Fruit fly (Drosophila melanogaster) whole organism, prepupa: Measurements from ENCODE around the gene CG13408.

Source experiments
- Blimp-1 ChIP-seq: fragments of 200-800 bp; sonication (Bioruptor generic); optimal IDR thresholded peaks from 3 replicates; lab custom pipeline; 2017; ENCODE audit warnings: missing biosample characterization, missing genetic modification characterization, mild to moderate bottlenecking, moderate library complexity, missing genetic modification reagents
- CG10631 ChIP-seq: fragments of 200-800 bp; sonication (Bioruptor generic); optimal IDR thresholded peaks from 2 replicates; lab custom pipeline; 2016; ENCODE audit warnings: missing biosample characterization, missing genetic modification characterization
- CG11294 ChIP-seq: fragments of 200-800 bp; sonication (Bioruptor generic); IDR thresholded peaks from 2 replicates; pipeline ENCODE4 v1.3.6; 2022; ENCODE audit warnings: missing biosample characterization, missing genetic modification characterization
- CG11902 ChIP-seq: fragments of 200-800 bp; sonication (Bioruptor generic); optimal IDR thresholded peaks from 3 replicates; lab custom pipeline; 2016; ENCODE audit warnings: missing biosample characterization, missing genetic modification characterization
- CG1621 ChIP-seq: fragments of 200-800 bp; sonication (Bioruptor generic); optimal IDR thresholded peaks from 3 replicates; lab custom pipeline; 2018; ENCODE audit warnings: missing biosample characterization, mild to moderate bottlenecking, missing genetic modification characterization
- CG16779 ChIP-seq: fragments of 200-800 bp; sonication (Bioruptor generic); optimal IDR thresholded peaks from 3 replicates; lab custom pipeline; 2017; ENCODE audit warnings: missing biosample characterization, mild to moderate bottlenecking, missing genetic modification characterization
- CG3032 ChIP-seq: fragments of 200-800 bp; optimal IDR thresholded peaks from 2 replicates; lab custom pipeline; 2019; ENCODE audit warnings: missing biosample characterization, mild to moderate bottlenecking, missing genetic modification characterization, moderate library complexity
- CG32006 ChIP-seq: fragments of 200-800 bp; sonication (Bioruptor generic); optimal IDR thresholded peaks from 3 replicates; lab custom pipeline; 2017; ENCODE audit warnings: missing biosample characterization, mild to moderate bottlenecking, missing genetic modification characterization
- CG34406 ChIP-seq: fragments of 200-800 bp; sonication (Bioruptor generic); optimal IDR thresholded peaks from 3 replicates; lab custom pipeline; 2016; ENCODE audit warnings: missing biosample characterization, missing genetic modification characterization
- CG6276 ChIP-seq: fragments of 200-800 bp; sonication (Bioruptor generic); optimal IDR thresholded peaks from 2 replicates; lab custom pipeline; 2017; ENCODE audit warnings: missing biosample characterization, mild to moderate bottlenecking, missing genetic modification characterization
- CG6792 ChIP-seq: fragments of 200-800 bp; sonication (Bioruptor generic); optimal IDR thresholded peaks from 3 replicates; lab custom pipeline; 2016; ENCODE audit warnings: missing biosample characterization, missing genetic modification characterization
- CG6808 ChIP-seq: fragments of 200-800 bp; sonication (Bioruptor generic); optimal IDR thresholded peaks from 3 replicates; lab custom pipeline; 2017; ENCODE audit warnings: missing biosample characterization, missing genetic modification characterization, mild to moderate bottlenecking, moderate library complexity, missing genetic modification reagents
- CG6854 ChIP-seq: fragments of 200-800 bp; sonication (Bioruptor generic); optimal IDR thresholded peaks from 2 replicates; lab custom pipeline; 2017; ENCODE audit warnings: missing biosample characterization, mild to moderate bottlenecking, missing genetic modification characterization
- CG7368 ChIP-seq: fragments of 200-800 bp; sonication (Bioruptor generic); optimal IDR thresholded peaks from 3 replicates; lab custom pipeline; 2016; ENCODE audit warnings: missing biosample characterization, missing genetic modification characterization
- CG8119 ChIP-seq: fragments of 200-800 bp; sonication (Bioruptor generic); IDR thresholded peaks from 3 replicates; pipeline ENCODE4 v1.3.6; 2022; ENCODE audit warnings: missing biosample characterization, missing genetic modification characterization
- CG8319 ChIP-seq: fragments of 200-800 bp; sonication (Bioruptor generic); optimal IDR thresholded peaks from 3 replicates; lab custom pipeline; 2016; ENCODE audit warnings: missing biosample characterization, missing genetic modification characterization
- CG9139 ChIP-seq: fragments of 200-800 bp; sonication (Bioruptor generic); optimal IDR thresholded peaks from 3 replicates; lab custom pipeline; 2017; ENCODE audit warnings: missing biosample characterization, mild to moderate bottlenecking, missing genetic modification characterization
- Ets21C ChIP-seq: fragments of 200-800 bp; sonication (Bioruptor generic); optimal IDR thresholded peaks from 3 replicates; lab custom pipeline; 2016; ENCODE audit warnings: missing biosample characterization, missing genetic modification characterization
- Ets96B ChIP-seq: fragments of 200-800 bp; optimal IDR thresholded peaks from 2 replicates; lab custom pipeline; 2019; ENCODE audit warnings: missing biosample characterization, mild to moderate bottlenecking, missing genetic modification characterization, moderate library complexity
- Gug ChIP-seq: fragments of 200-800 bp; sonication (Bioruptor generic); IDR thresholded peaks from 2 replicates; pipeline ENCODE4 v1.3.6; 2022; ENCODE audit warnings: missing biosample characterization, missing genetic modification characterization
- Hr38 ChIP-seq: sonication (Bioruptor generic); optimal IDR thresholded peaks from 2 replicates; lab custom pipeline; 2016; ENCODE audit warnings: missing biosample characterization, missing genetic modification characterization
- Hr39 ChIP-seq: fragments of 200-800 bp; sonication (Bioruptor generic); optimal IDR thresholded peaks from 2 replicates; lab custom pipeline; 2016; ENCODE audit warnings: missing biosample characterization, missing genetic modification characterization
- Hr4 ChIP-seq: fragments of 200-800 bp; sonication (Bioruptor generic); optimal IDR thresholded peaks from 3 replicates; lab custom pipeline; 2016; ENCODE audit warnings: missing biosample characterization, missing genetic modification characterization
- Lpt ChIP-seq: fragments of 200-800 bp; sonication (Bioruptor generic); optimal IDR thresholded peaks from 3 replicates; lab custom pipeline; 2016; ENCODE audit warnings: missing biosample characterization, missing genetic modification characterization
- OdsH ChIP-seq: fragments of 200-800 bp; sonication (Bioruptor generic); optimal IDR thresholded peaks from 3 replicates; lab custom pipeline; 2016; ENCODE audit warnings: missing biosample characterization, missing genetic modification characterization
- Smox ChIP-seq: fragments of 200-800 bp; sonication (Bioruptor generic); optimal IDR thresholded peaks from 3 replicates; lab custom pipeline; 2016; ENCODE audit warnings: missing biosample characterization, missing genetic modification characterization
- Sox102F ChIP-seq: fragments of 200-800 bp; sonication (Bioruptor generic); optimal IDR thresholded peaks from 2 replicates; lab custom pipeline; 2016; ENCODE audit warnings: missing biosample characterization, mild to moderate bottlenecking, missing genetic modification characterization
- Sox15 ChIP-seq: fragments of 200-800 bp; sonication (Bioruptor generic); optimal IDR thresholded peaks from 3 replicates; lab custom pipeline; 2016; ENCODE audit warnings: missing biosample characterization, missing genetic modification characterization
- achi ChIP-seq: fragments of 200-800 bp; sonication (Bioruptor generic); optimal IDR thresholded peaks from 3 replicates; lab custom pipeline; 2016; ENCODE audit warnings: missing biosample characterization, missing genetic modification characterization
- cyc ChIP-seq: fragments of 200-800 bp; sonication (Bioruptor generic); optimal IDR thresholded peaks from 3 replicates; lab custom pipeline; 2016; ENCODE audit warnings: missing biosample characterization, missing genetic modification characterization
- eg ChIP-seq: fragments of 200-800 bp; sonication (Bioruptor generic); IDR thresholded peaks from 3 replicates; pipeline ENCODE4 v1.3.6; 2022; ENCODE audit warnings: missing biosample characterization, missing genetic modification characterization
- esn ChIP-seq: fragments of 200-800 bp; sonication (Bioruptor generic); optimal IDR thresholded peaks from 2 replicates; lab custom pipeline; 2016; ENCODE audit warnings: missing biosample characterization, mild to moderate bottlenecking, missing genetic modification characterization, moderate library complexity
- fd59A ChIP-seq: fragments of 200-800 bp; sonication (Bioruptor generic); optimal IDR thresholded peaks from 2 replicates; lab custom pipeline; 2017; ENCODE audit warnings: missing biosample characterization, mild to moderate bottlenecking, missing genetic modification characterization, missing genetic modification reagents
- fd85E ChIP-seq: fragments of 200-800 bp; sonication (Bioruptor generic); optimal IDR thresholded peaks from 3 replicates; lab custom pipeline; 2016; ENCODE audit warnings: missing biosample characterization, missing genetic modification characterization
- fkh ChIP-seq: fragments of 200-800 bp; sonication (Bioruptor generic); optimal IDR thresholded peaks from 3 replicates; lab custom pipeline; 2017; ENCODE audit warnings: missing biosample characterization, mild to moderate bottlenecking, missing genetic modification characterization, moderate library complexity
- lz ChIP-seq: fragments of 200-800 bp; sonication (Bioruptor generic); optimal IDR thresholded peaks from 3 replicates; lab custom pipeline; 2016; ENCODE audit warnings: missing biosample characterization, missing genetic modification characterization
- pdm3 ChIP-seq: fragments of 200-800 bp; sonication (Bioruptor generic); optimal IDR thresholded peaks from 3 replicates; lab custom pipeline; 2016; ENCODE audit warnings: missing biosample characterization, missing genetic modification characterization
- salr ChIP-seq, 2 experiments: fragments of 200-800 bp; sonication (Bioruptor generic); optimal IDR thresholded peaks; 3 replicates each; lab custom pipeline; 2016 to 2018; ENCODE audit warnings: missing biosample characterization in 2 of 2, missing genetic modification characterization in 2 of 2, mild to moderate bottlenecking in 1 of 2
- vri ChIP-seq: fragments of 200-800 bp; sonication (Bioruptor generic); optimal IDR thresholded peaks from 3 replicates; lab custom pipeline; 2016; ENCODE audit warnings: missing biosample characterization, mild to moderate bottlenecking, missing genetic modification characterization

Gene CG13408

DNA sequence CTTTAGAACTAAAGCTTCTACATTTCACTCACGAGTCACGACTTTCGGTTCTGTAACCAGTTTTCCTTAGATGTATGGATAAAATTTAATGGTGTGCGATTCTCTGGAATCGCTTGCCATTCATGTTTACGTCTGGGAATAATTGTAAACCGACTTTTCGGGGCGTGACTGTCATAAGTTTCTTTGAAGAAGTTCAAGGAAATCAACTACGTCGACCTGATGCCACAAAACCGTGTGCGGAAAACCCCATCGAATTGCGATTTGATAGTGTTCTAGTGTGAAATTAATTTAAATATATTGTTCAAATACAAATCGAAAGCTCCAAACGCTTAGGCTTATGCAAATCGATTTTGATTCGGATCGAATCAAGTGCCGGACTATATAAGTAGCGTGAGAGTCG, 6.6 kb downstream of the CG13408 start, which contains the start of gene BomBc3:
Gene BomBc3 (plus strand): TSS at position 301 of the 400 bp plus-strand sequence.
- no peak for TF ChIP-seq Ets96B (tag; lab: Kevin White, UChicago)
- no peak for TF ChIP-seq OdsH (GFP tag; lab: Kevin White, UChicago)
- no peak for TF ChIP-seq Ets21C (GFP tag; lab: Kevin White, UChicago)
- TF ChIP-seq CG16779 (tag; lab: Kevin White, UChicago): no peak
- TF ChIP-seq achi (GFP tag; lab: Kevin White, UChicago): no peak
- TF ChIP-seq, all 60 proteins: peak for 0

DNA sequence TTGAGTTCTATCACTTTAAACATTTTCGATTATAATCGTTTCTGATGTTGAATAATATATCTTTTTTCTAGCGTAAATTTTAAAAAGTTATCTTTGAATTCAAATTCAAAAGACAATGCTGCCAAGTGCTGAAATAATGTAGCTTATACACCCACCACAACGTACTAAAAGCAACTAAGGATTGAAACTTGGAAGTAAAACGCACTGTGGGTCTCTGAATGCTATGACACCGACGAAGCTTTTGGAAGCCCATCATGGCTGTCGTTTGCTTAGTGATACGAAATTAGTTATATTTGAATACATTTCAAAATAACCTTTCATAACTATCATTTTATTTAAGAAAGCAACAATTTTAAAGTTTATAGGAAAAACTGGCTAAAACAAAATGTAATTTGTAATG, 13.8 kb downstream of the CG13408 start:
- no peak for TF ChIP-seq CG3032 (tag; lab: Kevin White, UChicago)
- TF ChIP-seq CG6808 (GFP tag; lab: Kevin White, UChicago): peak; percentile 99
- TF ChIP-seq CG32006: no peak
- TF ChIP-seq vri: no peak

DNA sequence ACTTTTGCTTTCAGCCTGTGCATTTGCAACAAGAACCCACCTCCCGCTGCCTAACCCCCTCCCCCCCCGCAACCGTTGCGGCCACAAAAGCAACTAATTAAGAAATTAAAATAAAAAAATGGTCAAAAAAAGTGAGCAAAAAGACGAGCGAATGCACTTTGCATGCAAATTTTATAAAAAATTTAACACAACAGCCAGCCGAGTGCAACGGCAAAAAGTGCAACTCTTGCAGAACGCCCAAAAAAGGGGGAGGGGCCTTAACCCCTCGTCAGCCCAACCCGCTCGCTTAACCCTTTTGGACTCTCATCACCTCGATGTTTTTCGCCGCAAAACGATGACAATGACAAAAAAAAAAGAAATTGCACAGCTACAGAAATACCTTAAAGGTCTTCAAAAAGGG, 16.7 kb downstream of the CG13408 start:
- no peak for TF ChIP-seq CG10631
- no peak for TF ChIP-seq salr (GFP tag; optimal IDR thresholded peaks at IDR 0.05; lab: Kevin White, UChicago)
- no peak for TF ChIP-seq CG6792
- TF ChIP-seq CG8319 (GFP tag; lab: Kevin White, UChicago): no peak
- no peak for TF ChIP-seq CG3032 (tag; lab: Kevin White, UChicago)
- no peak for TF ChIP-seq CG8119 (GFP tag; lab: Robert Waterston, UW)

DNA sequence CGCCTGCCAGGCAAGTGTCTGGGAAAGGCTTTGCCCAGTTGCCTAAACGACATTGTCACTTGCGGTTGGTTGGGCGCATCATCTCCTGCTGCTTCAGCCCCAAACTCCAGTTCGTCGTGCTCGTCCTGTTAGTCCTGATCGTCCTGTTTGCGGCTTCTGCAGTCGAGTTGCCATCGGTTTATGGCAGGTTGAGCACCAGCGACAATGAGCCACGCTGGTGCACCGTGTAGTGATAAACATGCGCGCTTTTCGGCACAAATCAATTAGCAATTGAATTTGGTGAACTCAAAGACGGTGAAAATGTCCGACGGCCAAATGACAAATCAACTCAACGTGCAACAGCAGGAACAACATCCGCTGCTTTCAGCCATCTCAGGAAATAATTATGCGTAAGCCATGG, 22.9 kb downstream of the CG13408 start, which contains the start of gene CG13407:
Gene CG13407 (plus strand): TSS at position 301 of the 400 bp plus-strand sequence.
- TF ChIP-seq CG8319 (GFP tag; lab: Kevin White, UChicago) (no peak), Sox15 (GFP tag; lab: Kevin White, UChicago) (no peak), fd59A (GFP tag; lab: Kevin White, UChicago) (no peak), CG6792 (no peak), Sox102F (GFP tag; lab: Kevin White, UChicago) (no peak), Ets21C (GFP tag; lab: Kevin White, UChicago) (no peak), CG6854 (GFP tag; lab: Kevin White, UChicago) (no peak), Hr39 (GFP tag; lab: Kevin White, UChicago) (no peak), fd85E (no peak), CG6808 (GFP tag; lab: Kevin White, UChicago) (no peak), esn (GFP tag; lab: Kevin White, UChicago) (no peak), CG8119 (GFP tag; lab: Robert Waterston, UW) (no peak), Hr38 (GFP tag; lab: Kevin White, UChicago) (no peak), CG7368 (no peak), CG32006 (no peak), pdm3 (GFP tag; lab: Kevin White, UChicago) (no peak), Hr4 (GFP tag; lab: Kevin White, UChicago) (no peak), CG10631 (no peak), Smox (GFP tag; lab: Kevin White, UChicago) (no peak), CG1621 (tag; lab: Kevin White, UChicago) (no peak)

DNA sequence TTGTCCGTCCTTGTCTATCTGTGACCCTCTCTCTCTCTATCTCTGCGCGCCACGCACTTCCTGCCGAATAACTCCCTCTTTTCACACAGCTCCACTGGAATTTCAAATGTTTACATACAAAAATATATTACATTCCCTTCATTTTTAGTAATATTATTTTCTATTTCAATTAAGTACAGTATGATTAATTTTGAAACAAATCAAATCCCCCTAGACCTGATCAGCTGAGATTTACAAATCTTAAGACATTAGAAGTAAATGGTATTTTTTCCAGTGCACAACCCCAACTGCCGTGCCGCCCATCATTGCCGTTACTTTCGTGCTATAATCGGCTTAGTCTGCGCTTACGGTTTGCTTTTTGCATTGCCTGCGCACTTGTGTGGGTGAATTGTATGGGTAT, 28.1 kb downstream of the CG13408 start:
- TF ChIP-seq CG11294 (GFP tag; lab: Robert Waterston, UW) (no peak), CG1621 (tag; lab: Kevin White, UChicago) (no peak), CG32006 (peak; percentile 5), Hr39 (GFP tag; lab: Kevin White, UChicago) (no peak), Sox15 (GFP tag; lab: Kevin White, UChicago) (no peak), Ets96B (tag; lab: Kevin White, UChicago) (no peak), salr (GFP tag; optimal IDR thresholded peaks at IDR 0.05; lab: Kevin White, UChicago) (no peak)

DNA sequence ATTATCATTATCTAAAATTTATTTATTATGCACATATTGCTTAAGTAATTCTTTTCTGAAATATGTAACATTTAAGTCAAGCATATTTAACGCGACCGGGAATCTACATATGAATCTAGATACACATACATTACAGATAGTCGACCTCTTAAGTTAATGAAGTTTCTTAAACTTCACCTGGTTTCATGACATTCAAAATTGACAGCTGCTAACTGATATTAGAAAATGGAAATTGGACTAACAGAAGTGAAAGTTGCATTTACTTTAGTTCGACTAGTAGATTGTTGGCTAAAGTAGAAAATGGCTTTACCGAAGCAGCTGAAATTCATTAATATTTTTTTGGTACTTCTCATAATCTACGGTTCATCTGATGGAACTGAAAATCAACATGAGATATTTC, 32.9 kb downstream of the CG13408 start, which contains the start of gene Ir94a:
Gene Ir94a (plus strand): TSS at position 301 of the 400 bp plus-strand sequence.
- TF ChIP-seq cyc (no peak), CG8319 (GFP tag; lab: Kevin White, UChicago) (no peak), eg (GFP tag; lab: Robert Waterston, UW) (no peak), Lpt (GFP tag; lab: Kevin White, UChicago) (no peak), fkh (GFP tag; lab: Kevin White, UChicago) (no peak), Smox (GFP tag; lab: Kevin White, UChicago) (no peak), CG1621 (tag; lab: Kevin White, UChicago) (no peak), CG8119 (GFP tag; lab: Robert Waterston, UW) (no peak), Blimp-1 (GFP tag; lab: Kevin White, UChicago) (no peak), CG11902 (GFP tag; lab: Kevin White, UChicago) (no peak), Gug (no peak), CG6276 (GFP tag; lab: Kevin White, UChicago) (no peak), esn (GFP tag; lab: Kevin White, UChicago) (no peak), lz (GFP tag; lab: Kevin White, UChicago) (no peak), CG34406 (GFP tag; lab: Kevin White, UChicago) (no peak), Hr4 (GFP tag; lab: Kevin White, UChicago) (no peak), CG9139 (GFP tag; lab: Kevin White, UChicago) (no peak), Sox15 (GFP tag; lab: Kevin White, UChicago) (no peak)
